Fruit fly (Drosophila melanogaster) whole organism, embryonic: ENCODE results near the gene CG16798.

ENCODE experiments used
- Adf1 ChIP-seq: fragments of 200-800 bp; sonication (Bioruptor generic); IDR thresholded peaks from 2 replicates; pipeline ENCODE4 v1.3.6; 2022; ENCODE audit warnings: missing biosample characterization, missing genetic modification characterization
- Antp ChIP-seq: fragments of 200-800 bp; sonication (Bioruptor generic); optimal IDR thresholded peaks from 3 replicates; lab custom pipeline; 2016; ENCODE audit warnings: missing biosample characterization, missing genetic modification characterization
- Atf6 ChIP-seq: fragments of 200-800 bp; sonication (Bioruptor generic); IDR thresholded peaks from 2 replicates; pipeline ENCODE4 v1.3.6; 2022; ENCODE audit warnings: missing biosample characterization, missing genetic modification characterization
- CG10147 ChIP-seq: fragments of 200-800 bp; sonication (Bioruptor generic); optimal IDR thresholded peaks from 2 replicates; lab custom pipeline; 2019; ENCODE audit warnings: missing biosample characterization, mild to moderate bottlenecking, missing genetic modification characterization, moderate library complexity
- CG10366 ChIP-seq: fragments of 200-800 bp; sonication (Bioruptor generic); IDR thresholded peaks from 2 replicates; pipeline ENCODE4 v1.3.6; 2022; ENCODE audit warnings: missing biosample characterization, missing genetic modification characterization
- CG12744 ChIP-seq: fragments of 200-800 bp; sonication (Bioruptor generic); optimal IDR thresholded peaks from 2 replicates; lab custom pipeline; 2016; ENCODE audit warnings: missing biosample characterization, missing genetic modification characterization
- CG12942 ChIP-seq: fragments of 200-800 bp; sonication (Bioruptor generic); optimal IDR thresholded peaks from 3 replicates; lab custom pipeline; 2016; ENCODE audit warnings: missing biosample characterization, missing genetic modification characterization
- CG14441 ChIP-seq: fragments of 200-800 bp; sonication (Bioruptor generic); IDR thresholded peaks from 2 replicates; pipeline ENCODE4 v1.3.6; 2022; ENCODE audit warnings: missing biosample characterization, missing genetic modification characterization
- CG1603 ChIP-seq: fragments of 200-800 bp; sonication (Bioruptor generic); optimal IDR thresholded peaks from 2 replicates; lab custom pipeline; 2019; ENCODE audit warnings: missing biosample characterization, mild to moderate bottlenecking, missing genetic modification characterization, moderate library complexity
- CG17912 ChIP-seq: fragments of 200-800 bp; sonication (Bioruptor generic); optimal IDR thresholded peaks from 2 replicates; lab custom pipeline; 2018; ENCODE audit warnings: missing biosample characterization, mild to moderate bottlenecking, missing genetic modification characterization
- CG2202 ChIP-seq: fragments of 200-800 bp; sonication (Bioruptor generic); optimal IDR thresholded peaks from 2 replicates; lab custom pipeline; 2018; ENCODE audit warnings: missing biosample characterization, mild to moderate bottlenecking, missing genetic modification characterization
- CG6765 ChIP-seq: fragments of 200-800 bp; sonication (Bioruptor generic); optimal IDR thresholded peaks from 3 replicates; lab custom pipeline; 2017; ENCODE audit warnings: missing biosample characterization, mild to moderate bottlenecking, missing genetic modification characterization
- CG9609 ChIP-seq: fragments of 200-800 bp; sonication (Bioruptor generic); optimal IDR thresholded peaks from 3 replicates; lab custom pipeline; 2016; ENCODE audit warnings: missing biosample characterization, missing genetic modification characterization
- Eip74EF ChIP-seq, 2 experiments: fragments of 200-800 bp in 1 of 2; fragments of >200 bp in 1 of 2; sonication (Bioruptor generic) in 1 of 2; optimal IDR thresholded peaks; 2 replicates each; lab custom pipeline; 2017 to 2019; ENCODE audit warnings: missing biosample characterization in 2 of 2, missing genetic modification characterization in 2 of 2, mild to moderate bottlenecking in 1 of 2, moderate library complexity in 1 of 2
- Elba2 ChIP-seq: fragments of 200-800 bp; sonication (Bioruptor generic); optimal IDR thresholded peaks from 3 replicates; lab custom pipeline; 2016; ENCODE audit warnings: missing biosample characterization, missing genetic modification characterization
- Ets65A ChIP-seq: fragments of 200-800 bp; sonication (Bioruptor generic); peaks from one replicate; lab custom pipeline; 2016; ENCODE audit warnings: missing biosample characterization, missing genetic modification characterization
- Hmr ChIP-seq: fragments of 200-800 bp; sonication (Bioruptor generic); optimal IDR thresholded peaks from 3 replicates; lab custom pipeline; 2017; ENCODE audit warnings: mild to moderate bottlenecking, missing biosample characterization, missing genetic modification reagents, missing genetic modification characterization
- Hr39 ChIP-seq: fragments of >200 bp; optimal IDR thresholded peaks from 2 replicates; lab custom pipeline; 2017
- Hr51 ChIP-seq, 2 experiments: fragments of 200-800 bp; sonication (Bioruptor generic); optimal IDR thresholded peaks; 2 replicates in 1 of 2; 3 replicates in 1 of 2; lab custom pipeline; 2016 to 2018; ENCODE audit warnings: missing biosample characterization in 2 of 2, missing genetic modification characterization in 2 of 2, mild to moderate bottlenecking in 1 of 2, moderate library complexity in 1 of 2
- Nf-YA ChIP-seq: fragments of 200-800 bp; sonication (Bioruptor generic); IDR thresholded peaks from 2 replicates; pipeline ENCODE4 v1.3.6; 2022; ENCODE audit warnings: missing biosample characterization, missing genetic modification characterization
- Nf-YB ChIP-seq: fragments of 200-800 bp; sonication (Bioruptor generic); optimal IDR thresholded peaks from 3 replicates; lab custom pipeline; 2019; ENCODE audit warnings: missing biosample characterization, mild to moderate bottlenecking, missing genetic modification characterization, moderate library complexity
- Optix ChIP-seq: fragments of 200-800 bp; sonication (Bioruptor generic); IDR thresholded peaks from 3 replicates; pipeline ENCODE4 v1.3.6; 2022; ENCODE audit warnings: missing biosample characterization, missing genetic modification characterization
- PHDP ChIP-seq: fragments of 200-800 bp; sonication (Bioruptor generic); optimal IDR thresholded peaks from 3 replicates; lab custom pipeline; 2018; ENCODE audit warnings: missing biosample characterization, mild to moderate bottlenecking, missing genetic modification characterization, moderate library complexity
- Pdp1 ChIP-seq, 2 experiments: fragments of 200-800 bp; sonication (Bioruptor generic); optimal IDR thresholded peaks; 3 replicates each; lab custom pipeline; 2016; ENCODE audit warnings: missing biosample characterization in 2 of 2, missing genetic modification characterization in 2 of 2, mild to moderate bottlenecking in 1 of 2, moderate library complexity in 1 of 2
- Sin3A ChIP-seq: fragments of >200 bp; optimal IDR thresholded peaks from 2 replicates; lab custom pipeline; 2018
- Trl ChIP-seq, 3 experiments: fragments of >200 bp in 2 of 3; fragments of 200-800 bp in 1 of 3; sonication (Bioruptor generic) in 1 of 3; optimal IDR thresholded peaks; 2 replicates in 1 of 3; 3 replicates in 2 of 3; lab custom pipeline; 2016 to 2017; ENCODE audit warnings: missing biosample characterization in 1 of 3, missing genetic modification characterization in 1 of 3
- bowl ChIP-seq: fragments of 200-800 bp; sonication (Bioruptor generic); IDR thresholded peaks from 2 replicates; pipeline ENCODE4 v1.3.6; 2022; ENCODE audit warnings: missing biosample characterization, missing genetic modification characterization
- chn ChIP-seq: fragments of 200-800 bp; sonication (Bioruptor generic); optimal IDR thresholded peaks from 2 replicates; lab custom pipeline; 2016; ENCODE audit warnings: missing biosample characterization, missing genetic modification characterization
- dati ChIP-seq: fragments of 200-800 bp; sonication (Bioruptor generic); IDR thresholded peaks from 2 replicates; pipeline ENCODE4 v1.3.6; 2022; ENCODE audit warnings: missing biosample characterization, missing genetic modification characterization
- ewg ChIP-seq: fragments of 200-800 bp; sonication (Bioruptor generic); optimal IDR thresholded peaks from 3 replicates; lab custom pipeline; 2017; ENCODE audit warnings: mild to moderate bottlenecking, missing biosample characterization, missing genetic modification reagents, missing genetic modification characterization
- hbn ChIP-seq: fragments of 200-800 bp; sonication (Bioruptor generic); IDR thresholded peaks from 2 replicates; pipeline ENCODE4 v1.3.6; 2022; ENCODE audit warnings: missing biosample characterization, missing genetic modification characterization; ENCODE audit not compliant: partially characterized antibody
- kay ChIP-seq: fragments of 200-800 bp; sonication (Bioruptor generic); optimal IDR thresholded peaks from 2 replicates; lab custom pipeline; 2016; ENCODE audit warnings: missing biosample characterization, missing genetic modification characterization
- maf-S ChIP-seq: fragments of 200-800 bp; sonication (Bioruptor generic); optimal IDR thresholded peaks from 2 replicates; lab custom pipeline; 2016; ENCODE audit warnings: missing biosample characterization, missing genetic modification characterization
- mld ChIP-seq: fragments of 200-800 bp; sonication (Bioruptor generic); IDR thresholded peaks from 3 replicates; pipeline ENCODE4 v1.3.6; 2022; ENCODE audit warnings: missing biosample characterization, missing genetic modification characterization; ENCODE audit not compliant: partially characterized antibody
- odd ChIP-seq: fragments of 200-800 bp; sonication (Bioruptor generic); optimal IDR thresholded peaks from 2 replicates; lab custom pipeline; 2017; ENCODE audit warnings: missing biosample characterization, mild to moderate bottlenecking, missing genetic modification characterization
- pho ChIP-seq: fragments of 200-800 bp; sonication (Bioruptor generic); optimal IDR thresholded peaks from 2 replicates; lab custom pipeline; 2016; ENCODE audit warnings: missing biosample characterization, missing genetic modification characterization
- pnt ChIP-seq: fragments of 200-800 bp; sonication (Bioruptor generic); optimal IDR thresholded peaks from 3 replicates; lab custom pipeline; 2016; ENCODE audit warnings: missing biosample characterization, missing genetic modification characterization
- prd ChIP-seq, 3 experiments: fragments of >200 bp in 2 of 3; fragments of 200-800 bp in 1 of 3; sonication (Bioruptor generic) in 1 of 3; optimal IDR thresholded peaks in 2 of 3; IDR thresholded peaks in 1 of 3; 2 replicates in 2 of 3; 3 replicates in 1 of 3; pipeline versions ENCODE4 v1.3.6 to Lab custom; 2017 to 2022; ENCODE audit warnings: missing biosample characterization in 1 of 3, missing genetic modification characterization in 1 of 3
- psq ChIP-seq: fragments of 200-800 bp; sonication (Bioruptor generic); optimal IDR thresholded peaks from 2 replicates; lab custom pipeline; 2017; ENCODE audit warnings: missing biosample characterization, missing genetic modification characterization
- pzg ChIP-seq: fragments of 200-800 bp; sonication (Bioruptor generic); optimal IDR thresholded peaks from 3 replicates; lab custom pipeline; 2018; ENCODE audit warnings: missing biosample characterization, mild to moderate bottlenecking, missing genetic modification characterization, moderate library complexity
- ranshi ChIP-seq: fragments of 200-800 bp; sonication (Bioruptor generic); IDR thresholded peaks from 2 replicates; pipeline ENCODE4 v1.3.6; 2022; ENCODE audit warnings: missing biosample characterization, missing genetic modification characterization
- sd ChIP-seq: fragments of 200-800 bp; sonication (Bioruptor generic); optimal IDR thresholded peaks from 3 replicates; lab custom pipeline; 2018; ENCODE audit warnings: missing biosample characterization, mild to moderate bottlenecking, missing genetic modification characterization, moderate library complexity
- shn ChIP-seq: fragments of 200-800 bp; sonication (Bioruptor generic); optimal IDR thresholded peaks from 3 replicates; lab custom pipeline; 2016; ENCODE audit warnings: missing biosample characterization, missing genetic modification characterization
- sob ChIP-seq: fragments of 200-800 bp; sonication (Bioruptor generic); IDR thresholded peaks from 2 replicates; pipeline ENCODE4 v1.3.6; 2022; ENCODE audit warnings: missing biosample characterization, missing genetic modification characterization
- stwl ChIP-seq: fragments of 200-800 bp; sonication (Bioruptor generic); optimal IDR thresholded peaks from 3 replicates; lab custom pipeline; 2018; ENCODE audit warnings: missing biosample characterization, mild to moderate bottlenecking, missing genetic modification characterization, moderate library complexity
- tap ChIP-seq: fragments of 200-800 bp; optimal IDR thresholded peaks from 3 replicates; lab custom pipeline; 2019; ENCODE audit warnings: missing biosample characterization, mild to moderate bottlenecking, missing genetic modification characterization, moderate library complexity
- tio ChIP-seq: fragments of 200-800 bp; sonication (Bioruptor generic); optimal IDR thresholded peaks from 2 replicates; lab custom pipeline; 2017; ENCODE audit warnings: missing biosample characterization, missing genetic modification characterization, inconsistent platforms
- wek ChIP-seq: fragments of 200-800 bp; sonication (Bioruptor generic); optimal IDR thresholded peaks from 3 replicates; lab custom pipeline; 2018; ENCODE audit warnings: missing biosample characterization, mild to moderate bottlenecking, missing genetic modification characterization, moderate library complexity

The CG16798 gene

dm6 chr2L:20349671-20350539 lies 32.3 kb downstream of the CG16798 start, which contains the start of the genes La and RtGEF (continued):
- TF ChIP-seq CG10147 (GFP tag; lab: Kevin White, UChicago) (peak; percentile 37), maf-S (GFP tag; lab: Kevin White, UChicago) (peak; percentile 19), Nf-YA (GFP tag; lab: Robert Waterston, UW) (no peak), Eip74EF (GFP tag; optimal IDR thresholded peaks at IDR 0.05; lab: Kevin White, UChicago) (no peak), dati (GFP tag; lab: Robert Waterston, UW) (no peak), sob (peak; percentile 27; the same call in 1 of the 2 replicates), CG12942 (GFP tag; lab: Kevin White, UChicago) (peak; percentile 36), Ets65A (GFP tag; lab: Kevin White, UChicago) (peak; percentile 97), CG10366 (no peak), CG2202 (tag; lab: Kevin White, UChicago) (no peak), mld (GFP tag; lab: Robert Waterston, UW) (peak; percentile 90), pho (GFP tag; lab: Kevin White, UChicago) (peak; percentile 74), CG17912 (GFP tag; lab: Kevin White, UChicago) (no peak), CG14441 (GFP tag; lab: Robert Waterston, UW) (no peak), pnt (GFP tag; lab: Kevin White, UChicago) (peak; percentile 54), Atf6 (no peak), tap (tag; lab: Kevin White, UChicago) (no peak), CG1603 (peak; percentile 90), Antp (GFP tag; lab: Kevin White, UChicago) (no peak), chn (GFP tag; lab: Kevin White, UChicago) (peak; percentile 32), PHDP (peak; percentile 4), CG6765 (GFP tag; lab: Kevin White, UChicago) (no peak), odd (GFP tag; lab: Kevin White, UChicago) (no peak), Hr39 (no peak), Hr51 (GFP tag; optimal IDR thresholded peaks at IDR 0.05; lab: Kevin White, UChicago) (peak; percentile 34 to 46), Pdp1 (GFP tag; optimal IDR thresholded peaks at IDR 0.05; lab: Kevin White, UChicago) (peak; percentile 62 to 64), ewg (GFP tag; lab: Kevin White, UChicago) (no peak), shn (GFP tag; lab: Kevin White, UChicago) (peak; percentile 62), CG9609 (GFP tag; lab: Kevin White, UChicago) (peak; percentile 51), Elba2 (GFP tag; lab: Kevin White, UChicago) (no peak), hbn (GFP tag; lab: Robert Waterston, UW) (peak; percentile 92), wek (GFP tag; lab: Kevin White, UChicago) (no peak), ranshi (GFP tag; lab: Robert Waterston, UW) (no peak), stwl (peak; percentile 20), sd (tag; lab: Kevin White, UChicago) (peak; percentile 83), CG12744 (no peak), kay (GFP tag; lab: Kevin White, UChicago) (peak; percentile 63), pzg (GFP tag; lab: Kevin White, UChicago) (peak; percentile 57), Optix (GFP tag; lab: Robert Waterston, UW) (0 out of 3 replicates have a peak, but pooled peaks have one; percentile 18), Hmr (GFP tag; lab: Kevin White, UChicago) (peak; percentile 41), Trl (optimal IDR thresholded peaks at IDR 0.05; lab: Kevin White, UChicago) (no peak), Trl (GFP tag; optimal IDR thresholded peaks at IDR 0.05; lab: Kevin White, UChicago) (peak; percentile 35), Nf-YB (no peak), Adf1 (GFP tag; lab: Robert Waterston, UW) (peak; percentile 18; the same call in 1 of the 2 replicates), prd (optimal IDR thresholded peaks at IDR 0.05; lab: Kevin White, UChicago) (no peak), prd (GFP tag; IDR thresholded peaks at IDR 0.05; lab: Robert Waterston, UW) (peak; percentile 35; the same call in 2 of the 3 replicates), Sin3A (lab: Kevin White, UChicago) (peak; percentile 95), bowl (GFP tag; lab: Robert Waterston, UW) (no peak), psq (GFP tag; lab: Kevin White, UChicago) (no peak), tio (GFP tag; lab: Kevin White, UChicago) (peak; percentile 48)
